Fruit fly (Drosophila melanogaster) whole organism, embryonic: ENCODE measurements around the gene aln.

Experiments
- Asciz ChIP-seq: fragments of 200-800 bp; sonication (Bioruptor generic); optimal IDR thresholded peaks from 2 replicates; lab custom pipeline; 2017; ENCODE audit warnings: missing biosample characterization, mild to moderate bottlenecking, missing genetic modification characterization, missing genetic modification reagents
- BEAF-32 ChIP-seq: fragments of 200-800 bp; sonication (Bioruptor generic); optimal IDR thresholded peaks from 3 replicates; lab custom pipeline; 2017; ENCODE audit warnings: missing biosample characterization, missing genetic modification characterization, mild to moderate bottlenecking, moderate library complexity, missing genetic modification reagents
- Bgb ChIP-seq: fragments of 200-800 bp; sonication (Bioruptor generic); IDR thresholded peaks from 2 replicates; pipeline ENCODE4 v1.3.6; 2022; ENCODE audit warnings: missing biosample characterization, missing genetic modification characterization; ENCODE audit not compliant: partially characterized antibody
- BtbVII ChIP-seq: fragments of 200-800 bp; sonication (Bioruptor generic); optimal IDR thresholded peaks from 3 replicates; lab custom pipeline; 2017; ENCODE audit warnings: missing biosample characterization, mild to moderate bottlenecking, missing genetic modification characterization
- C15 ChIP-seq: fragments of 200-800 bp; sonication (Bioruptor generic); IDR thresholded peaks from 3 replicates; pipeline ENCODE4 v1.3.6; 2022; ENCODE audit warnings: missing biosample characterization, missing genetic modification characterization
- CG10209 ChIP-seq: fragments of 200-800 bp; sonication (Bioruptor generic); optimal IDR thresholded peaks from 3 replicates; lab custom pipeline; 2017; ENCODE audit warnings: missing biosample characterization, mild to moderate bottlenecking, missing genetic modification characterization, missing genetic modification reagents
- CG12769 ChIP-seq: fragments of 200-800 bp; sonication (Bioruptor generic); optimal IDR thresholded peaks from 2 replicates; lab custom pipeline; 2019; ENCODE audit warnings: missing biosample characterization, mild to moderate bottlenecking, missing genetic modification characterization, moderate library complexity
- CG13287 ChIP-seq: fragments of 200-800 bp; sonication (Bioruptor generic); IDR thresholded peaks from 2 replicates; pipeline ENCODE4 v1.3.6; 2022; ENCODE audit warnings: missing biosample characterization, missing genetic modification characterization; ENCODE audit not compliant: partially characterized antibody
- CG13296 ChIP-seq: fragments of 200-800 bp; sonication (Bioruptor generic); optimal IDR thresholded peaks from 3 replicates; lab custom pipeline; 2018; ENCODE audit warnings: missing biosample characterization, mild to moderate bottlenecking, missing genetic modification characterization
- CG15073 ChIP-seq: fragments of 200-800 bp; sonication (Bioruptor generic); optimal IDR thresholded peaks from 2 replicates; lab custom pipeline; 2016; ENCODE audit warnings: missing biosample characterization, missing genetic modification characterization
- CG1529 ChIP-seq: fragments of 200-800 bp; sonication (Bioruptor generic); optimal IDR thresholded peaks from 3 replicates; lab custom pipeline; 2018; ENCODE audit warnings: missing biosample characterization, missing genetic modification characterization
- CG15514 ChIP-seq: fragments of 200-800 bp; sonication (Bioruptor generic); optimal IDR thresholded peaks from 3 replicates; lab custom pipeline; 2017; ENCODE audit warnings: missing biosample characterization, missing genetic modification characterization, mild to moderate bottlenecking, moderate library complexity, missing genetic modification reagents
- CG15696 ChIP-seq: fragments of 200-800 bp; sonication (Bioruptor generic); optimal IDR thresholded peaks from 2 replicates; lab custom pipeline; 2019; ENCODE audit warnings: missing biosample characterization, mild to moderate bottlenecking, missing genetic modification characterization, moderate library complexity
- CG1603 ChIP-seq: fragments of 200-800 bp; sonication (Bioruptor generic); optimal IDR thresholded peaks from 2 replicates; lab custom pipeline; 2019; ENCODE audit warnings: missing biosample characterization, mild to moderate bottlenecking, missing genetic modification characterization, moderate library complexity
- CG17361 ChIP-seq: fragments of 200-800 bp; sonication (Bioruptor generic); IDR thresholded peaks from 3 replicates; pipeline ENCODE4 v1.3.6; 2022; ENCODE audit warnings: missing biosample characterization, missing genetic modification characterization
- CG18262 ChIP-seq: fragments of 200-800 bp; optimal IDR thresholded peaks from 3 replicates; lab custom pipeline; 2019; ENCODE audit warnings: missing biosample characterization, mild to moderate bottlenecking, missing genetic modification characterization, moderate library complexity
- CG2889 ChIP-seq: fragments of 200-800 bp; sonication (Bioruptor generic); IDR thresholded peaks from 3 replicates; pipeline ENCODE4 v1.3.6; 2022; ENCODE audit warnings: missing biosample characterization, missing genetic modification characterization
- CG31224 ChIP-seq: fragments of 200-800 bp; sonication (Bioruptor generic); IDR thresholded peaks from 2 replicates; pipeline ENCODE4 v1.3.6; 2022; ENCODE audit warnings: missing biosample characterization, missing genetic modification characterization
- CG31388 ChIP-seq: fragments of 200-800 bp; sonication (Bioruptor generic); optimal IDR thresholded peaks from 2 replicates; lab custom pipeline; 2016; ENCODE audit warnings: missing biosample characterization, missing genetic modification characterization
- CG5245 ChIP-seq: fragments of 200-800 bp; sonication (Bioruptor generic); optimal IDR thresholded peaks from 3 replicates; lab custom pipeline; 2016; ENCODE audit warnings: missing biosample characterization, missing genetic modification characterization
- CG6813 ChIP-seq: fragments of 200-800 bp; sonication (Bioruptor generic); optimal IDR thresholded peaks from 2 replicates; lab custom pipeline; 2017; ENCODE audit warnings: missing biosample characterization, missing genetic modification characterization, mild to moderate bottlenecking, moderate library complexity, missing genetic modification reagents
- CG7928 ChIP-seq: fragments of 200-800 bp; sonication (Bioruptor generic); optimal IDR thresholded peaks from 2 replicates; lab custom pipeline; 2017; ENCODE audit warnings: missing biosample characterization, mild to moderate bottlenecking, missing genetic modification characterization
- CG7987 ChIP-seq: fragments of 200-800 bp; sonication (Bioruptor generic); optimal IDR thresholded peaks from 2 replicates; lab custom pipeline; 2018; ENCODE audit warnings: missing biosample characterization, mild to moderate bottlenecking, missing genetic modification characterization, moderate library complexity
- Doc3 ChIP-seq: fragments of 200-800 bp; sonication (Bioruptor generic); IDR thresholded peaks from 3 replicates; pipeline ENCODE4 v1.3.6; 2022; ENCODE audit warnings: missing biosample characterization, missing genetic modification characterization; ENCODE audit not compliant: partially characterized antibody
- E2f1 ChIP-seq: fragments of 200-800 bp; sonication (Bioruptor generic); IDR thresholded peaks from 2 replicates; pipeline ENCODE4 v1.3.6; 2022; ENCODE audit warnings: missing biosample characterization, missing genetic modification characterization
- Ets97D ChIP-seq: fragments of 200-800 bp; sonication (Bioruptor generic); optimal IDR thresholded peaks from 3 replicates; lab custom pipeline; 2016; ENCODE audit warnings: missing biosample characterization, missing genetic modification characterization
- Hey ChIP-seq: fragments of 200-800 bp; sonication (Bioruptor generic); optimal IDR thresholded peaks from 3 replicates; lab custom pipeline; 2018; ENCODE audit warnings: missing biosample characterization, mild to moderate bottlenecking, missing genetic modification characterization
- Med ChIP-seq: fragments of 200-800 bp; sonication (Bioruptor generic); peaks from one replicate; lab custom pipeline; 2016; ENCODE audit warnings: missing biosample characterization, missing genetic modification characterization, mild to moderate bottlenecking, inconsistent platforms, moderate library complexity
- PHDP ChIP-seq: fragments of 200-800 bp; sonication (Bioruptor generic); optimal IDR thresholded peaks from 3 replicates; lab custom pipeline; 2018; ENCODE audit warnings: missing biosample characterization, mild to moderate bottlenecking, missing genetic modification characterization, moderate library complexity
- amos ChIP-seq: fragments of 200-800 bp; sonication (Bioruptor generic); IDR thresholded peaks from 2 replicates; pipeline ENCODE4 v1.3.6; 2022; ENCODE audit warnings: missing biosample characterization, missing genetic modification characterization; ENCODE audit not compliant: partially characterized antibody
- cad ChIP-seq: fragments of >200 bp; optimal IDR thresholded peaks from 2 replicates; lab custom pipeline; 2017; ENCODE audit warnings: missing biosample characterization, missing genetic modification characterization
- caup ChIP-seq: fragments of 200-800 bp; sonication (Bioruptor generic); optimal IDR thresholded peaks from 3 replicates; lab custom pipeline; 2017; ENCODE audit warnings: missing biosample characterization, mild to moderate bottlenecking, missing genetic modification characterization, moderate library complexity; ENCODE audit not compliant: severe bottlenecking
- dimm ChIP-seq: fragments of 200-800 bp; sonication (Bioruptor generic); IDR thresholded peaks from 2 replicates; pipeline ENCODE4 v1.3.6; 2022; ENCODE audit warnings: missing biosample characterization, missing genetic modification characterization
- dysf ChIP-seq: fragments of 200-800 bp; sonication (Bioruptor generic); IDR thresholded peaks from 3 replicates; pipeline ENCODE4 v1.3.6; 2022; ENCODE audit warnings: missing biosample characterization, missing genetic modification characterization
- kni ChIP-seq: fragments of 200-800 bp; sonication (Bioruptor generic); optimal IDR thresholded peaks from 3 replicates; lab custom pipeline; 2017; ENCODE audit warnings: mild to moderate bottlenecking, missing biosample characterization, missing genetic modification reagents, missing genetic modification characterization
- knrl ChIP-seq: fragments of 200-800 bp; sonication (Bioruptor generic); IDR thresholded peaks from 3 replicates; pipeline ENCODE4 v1.3.6; 2022; ENCODE audit warnings: missing biosample characterization, missing genetic modification characterization; ENCODE audit not compliant: partially characterized antibody
- lab ChIP-seq: fragments of 200-800 bp; sonication (Bioruptor generic); optimal IDR thresholded peaks from 3 replicates; lab custom pipeline; 2017; ENCODE audit warnings: missing biosample characterization, missing genetic modification characterization, mild to moderate bottlenecking, moderate library complexity, missing genetic modification reagents
- oc ChIP-seq: fragments of 200-800 bp; sonication (Bioruptor generic); optimal IDR thresholded peaks from 2 replicates; lab custom pipeline; 2018; ENCODE audit warnings: missing biosample characterization, mild to moderate bottlenecking, missing genetic modification characterization, moderate library complexity
- org-1 ChIP-seq: fragments of 200-800 bp; sonication (Bioruptor generic); optimal IDR thresholded peaks from 2 replicates; lab custom pipeline; 2017; ENCODE audit warnings: missing biosample characterization, missing genetic modification characterization
- psq ChIP-seq: fragments of 200-800 bp; sonication (Bioruptor generic); optimal IDR thresholded peaks from 2 replicates; lab custom pipeline; 2017; ENCODE audit warnings: missing biosample characterization, missing genetic modification characterization
- pzg ChIP-seq: fragments of 200-800 bp; sonication (Bioruptor generic); optimal IDR thresholded peaks from 3 replicates; lab custom pipeline; 2018; ENCODE audit warnings: missing biosample characterization, mild to moderate bottlenecking, missing genetic modification characterization, moderate library complexity
- repo ChIP-seq: fragments of 200-800 bp; sonication (Bioruptor generic); optimal IDR thresholded peaks from 2 replicates; lab custom pipeline; 2016; ENCODE audit warnings: missing biosample characterization, missing genetic modification characterization
- sd ChIP-seq: fragments of 200-800 bp; sonication (Bioruptor generic); optimal IDR thresholded peaks from 3 replicates; lab custom pipeline; 2018; ENCODE audit warnings: missing biosample characterization, mild to moderate bottlenecking, missing genetic modification characterization, moderate library complexity
- seq ChIP-seq: fragments of 200-800 bp; sonication (Bioruptor generic); IDR thresholded peaks from 2 replicates; pipeline ENCODE4 v1.3.6; 2022; ENCODE audit warnings: missing biosample characterization, missing genetic modification characterization
- tap ChIP-seq: fragments of 200-800 bp; optimal IDR thresholded peaks from 3 replicates; lab custom pipeline; 2019; ENCODE audit warnings: missing biosample characterization, mild to moderate bottlenecking, missing genetic modification characterization, moderate library complexity
- tup ChIP-seq: fragments of 200-800 bp; sonication (Bioruptor generic); optimal IDR thresholded peaks from 2 replicates; lab custom pipeline; 2016; ENCODE audit warnings: missing biosample characterization, mild to moderate bottlenecking, missing genetic modification characterization, moderate library complexity
- vvl ChIP-seq: fragments of 200-800 bp; sonication (Bioruptor generic); IDR thresholded peaks from 2 replicates; pipeline ENCODE4 v1.3.6; 2022; ENCODE audit warnings: missing biosample characterization, missing genetic modification characterization
- z ChIP-seq: fragments of 200-800 bp; sonication (Bioruptor generic); IDR thresholded peaks from 3 replicates; pipeline ENCODE4 v1.3.6; 2022; ENCODE audit warnings: missing biosample characterization, missing genetic modification characterization

Gene aln

dm6 chr3L:959188-959868 lies 34.5 kb upstream of the aln start (continued):
- TF ChIP-seq E2f1 (GFP tag; lab: Robert Waterston, UW): no peak
- TF ChIP-seq CG7928 (GFP tag; lab: Kevin White, UChicago): no peak
- no peak for TF ChIP-seq CG31388 (GFP tag; lab: Kevin White, UChicago)
- peak; percentile 25 for TF ChIP-seq CG12769
- TF ChIP-seq CG1603: peak; percentile 8
- no peak for TF ChIP-seq Doc3 (GFP tag; lab: Robert Waterston, UW)
- no peak for TF ChIP-seq z
- TF ChIP-seq lab (GFP tag; lab: Kevin White, UChicago): peak; percentile 19
- no peak for TF ChIP-seq BEAF-32 (GFP tag; lab: Kevin White, UChicago)
- TF ChIP-seq pzg (GFP tag; lab: Kevin White, UChicago): no peak
- TF ChIP-seq Asciz (GFP tag; lab: Kevin White, UChicago): peak; percentile 7
- peak; percentile 8; the same call in 1 of the 2 replicates for TF ChIP-seq CG13287 (GFP tag; lab: Robert Waterston, UW)
- TF ChIP-seq seq (GFP tag; lab: Robert Waterston, UW): no peak
- peak; percentile 50 for TF ChIP-seq Med
- no peak for TF ChIP-seq oc
- no peak for TF ChIP-seq org-1 (GFP tag; lab: Kevin White, UChicago)
- no peak for TF ChIP-seq CG31224
- TF ChIP-seq CG15073 (GFP tag; lab: Kevin White, UChicago): no peak
- TF ChIP-seq caup (GFP tag; lab: Kevin White, UChicago): peak; percentile 9
- no peak for TF ChIP-seq CG15696 (tag; lab: Kevin White, UChicago)
- TF ChIP-seq amos (GFP tag; lab: Robert Waterston, UW): no peak; the same call in 1 of the 2 replicates
- TF ChIP-seq CG5245 (GFP tag; lab: Kevin White, UChicago): no peak
- TF ChIP-seq sd: peak; percentile 12
- TF ChIP-seq CG2889 (GFP tag; lab: Robert Waterston, UW): no peak
- TF ChIP-seq CG17361 (GFP tag; lab: Robert Waterston, UW): no peak
- TF ChIP-seq CG10209: no peak
- no peak for TF ChIP-seq dimm (GFP tag; lab: Robert Waterston, UW)
- no peak for TF ChIP-seq dysf (GFP tag; lab: Robert Waterston, UW)
- no peak for TF ChIP-seq Ets97D
- TF ChIP-seq CG18262: no peak
- no peak for TF ChIP-seq knrl (GFP tag; lab: Robert Waterston, UW)
- TF ChIP-seq BtbVII: peak; percentile 22

- peak; percentile 16 for TF ChIP-seq Hey (tag; lab: Kevin White, UChicago)
- no peak for TF ChIP-seq CG1529 (GFP tag; lab: Kevin White, UChicago)
- peak; percentile 13 for TF ChIP-seq kni
Measured at dm6 chr3L:959869-960378, 33.9 kb upstream of the aln start.

- TF ChIP-seq BtbVII: peak; percentile 58
- no peak for TF ChIP-seq cad (GFP tag; lab: Kevin White, UChicago)
- peak; percentile 23 for TF ChIP-seq CG15514 (GFP tag; lab: Kevin White, UChicago)
- no peak for TF ChIP-seq Bgb (GFP tag; lab: Robert Waterston, UW)
- TF ChIP-seq tup: no peak
- peak; percentile 75 for TF ChIP-seq CG13296
- TF ChIP-seq C15 (GFP tag; lab: Robert Waterston, UW): no peak
- peak; percentile 69 for TF ChIP-seq CG7987
- TF ChIP-seq PHDP (tag; lab: Kevin White, UChicago): peak; percentile 80
- TF ChIP-seq psq: no peak
- TF ChIP-seq org-1 (GFP tag; lab: Kevin White, UChicago): no peak
- no peak for TF ChIP-seq repo (GFP tag; lab: Kevin White, UChicago)
- TF ChIP-seq tap (tag; lab: Kevin White, UChicago): peak; percentile 52
- no peak for TF ChIP-seq vvl (GFP tag; lab: Robert Waterston, UW)
- TF ChIP-seq CG6813 (GFP tag; lab: Kevin White, UChicago): peak; percentile 18
Measured at dm6 chr3L:960557-960956, 33.2 kb upstream of the aln start.
